Worm (Caenorhabditis elegans) whole organism, young adult: ENCODE results near the gene mob-3.

Experiments
- F49E8.2 ChIP-seq: sonication (generic microtip); optimal IDR thresholded peaks from 3 replicates; lab custom pipeline; 2017; ENCODE audit warnings: missing genetic modification characterization, mild to moderate bottlenecking, missing compliant biosample characterization, antibody characterized with exemption, moderate library complexity; ENCODE audit not compliant: insufficient read depth
- ZK185.1 ChIP-seq: sonication (generic microtip); optimal IDR thresholded peaks from 2 replicates; lab custom pipeline; 2016; ENCODE audit warnings: mild to moderate bottlenecking, missing genetic modification characterization, missing compliant biosample characterization; ENCODE audit not compliant: poor library complexity, severe bottlenecking
- hlh-26 ChIP-seq: fragments of 200-800 bp; sonication (Bioruptor generic); conservative IDR thresholded peaks from 2 replicates; pipeline ENCODE4 v1.3.6; 2022; ENCODE audit warnings: missing genetic modification reagents, missing genetic modification characterization, missing compliant biosample characterization
- pha-4 ChIP-seq: fragments of 150-350 bp; sonication (generic microtip); optimal IDR thresholded peaks from 2 replicates; lab custom pipeline; 2014; ENCODE audit warnings: missing biosample characterization, missing genetic modification reagents, missing genetic modification characterization
- rpc-1 ChIP-seq, 2 experiments: fragments of 150-350 bp in 1 of 2; sonication (generic microtip) in 1 of 2; optimal IDR thresholded peaks; 2 replicates each; lab custom pipeline; 2014 to 2018; ENCODE audit warnings: missing biosample characterization in 1 of 2, missing genetic modification characterization in 1 of 2, missing genetic modification reagents in 1 of 2, missing genotype in 1 of 2
- unc-62 ChIP-seq: fragments of 150-350 bp; optimal IDR thresholded peaks from 2 replicates; lab custom pipeline; 2014; ENCODE audit warnings: missing biosample characterization, missing genetic modification reagents, missing genetic modification characterization

DNA sequence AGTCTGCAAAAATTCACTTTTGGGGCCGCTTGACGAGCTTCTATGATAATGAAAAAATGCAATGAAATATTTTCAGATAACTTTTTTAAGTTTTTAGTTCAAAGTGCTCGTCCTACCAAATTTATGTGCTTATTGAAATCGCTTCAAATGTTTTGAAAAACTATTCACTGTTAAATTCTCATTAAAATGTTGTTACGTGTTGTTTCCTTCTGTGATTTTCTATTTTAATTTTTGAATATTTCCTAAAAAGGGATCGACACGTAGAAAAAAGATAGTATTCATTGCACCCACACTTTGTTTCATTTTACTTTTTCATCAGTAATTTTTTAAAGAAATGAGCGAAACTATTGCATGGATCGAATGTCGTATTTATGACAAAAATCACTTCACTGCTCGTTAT is 30.1 kb upstream of the mob-3 start, which contains the start of gene B0496.6:
- TF ChIP-seq ZK185.1 (tag; lab: Kevin White, UChicago) (no peak), rpc-1 (optimal IDR thresholded peaks at IDR 0.05; lab: Kevin White, UChicago) (no peak), rpc-1 (tag; optimal IDR thresholded peaks at IDR 0.05; lab: Kevin White, UChicago) (no peak), unc-62 (GFP tag; lab: Kevin White, UChicago) (no peak), pha-4 (tag; lab: Kevin White, UChicago) (no peak), F49E8.2 (no peak), hlh-26 (no peak)
